Worm (Caenorhabditis elegans): ENCODE results near the gene irld-8.
A peak's percentile ranks its signal among the peaks of the same experiment; 100 is the strongest.

The irld-8 gene

DNA sequence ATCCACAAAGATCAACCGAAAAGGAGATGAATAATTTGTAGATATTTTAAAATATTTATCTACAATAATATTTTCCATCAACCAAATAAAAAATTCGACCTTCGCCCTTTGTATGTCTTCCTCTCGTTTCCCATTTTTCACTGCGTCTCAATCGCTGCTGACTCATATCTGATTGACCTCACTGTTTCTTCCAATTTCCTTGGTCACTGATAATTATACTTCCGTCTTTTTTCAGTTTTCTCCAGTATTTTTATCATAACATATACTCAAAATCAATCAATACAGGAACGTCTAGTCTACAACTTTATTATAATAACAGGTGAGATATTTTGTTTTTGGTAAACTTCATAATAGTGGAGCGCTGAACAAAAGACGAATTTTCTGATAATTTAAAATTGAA lies 23.4 kb downstream of the irld-8 start, which contains the start of gene pmk-3:
Gene pmk-3 (plus strand): TSS at position 236 of the 400 bp plus-strand sequence.
- TF ChIP-seq dao-5 (tag; optimal IDR thresholded peaks at IDR 0.05) (no peak), W03F9.2 (tag; optimal IDR thresholded peaks at IDR 0.05) (peak; percentile 5)

- no peak for TF ChIP-seq dao-5 (tag; optimal IDR thresholded peaks at IDR 0.05)
- no peak for TF ChIP-seq him-1 (tag; optimal IDR thresholded peaks at IDR 0.05)
- no peak for TF ChIP-seq W03F9.2 (tag; optimal IDR thresholded peaks at IDR 0.05)
Observed at ce11 chrIV:8142735-8143550, 27.4 kb downstream of the irld-8 start, which contains the start of gene pmk-2. TSS of gene pmk-2 (plus strand) at chrIV:8143500.

DNA sequence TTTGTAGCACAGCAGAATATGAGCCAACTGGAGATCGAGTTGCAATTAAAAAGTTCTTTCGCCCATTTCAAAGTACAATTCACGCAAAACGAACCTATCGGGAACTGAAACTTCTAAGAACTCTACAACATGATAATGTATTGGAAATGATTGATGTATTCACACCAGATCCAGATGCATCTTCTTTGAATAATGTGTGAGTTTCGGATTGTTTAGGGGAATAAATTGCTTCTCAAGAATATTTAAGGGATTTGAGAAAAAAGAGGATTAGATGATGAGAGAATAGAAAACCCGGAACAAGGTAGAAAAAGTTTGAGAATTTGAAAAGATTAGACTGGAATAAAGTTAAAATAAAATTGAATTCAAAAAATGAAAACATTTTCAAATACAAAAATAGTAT lies 28.8 kb downstream of the irld-8 start:
- no peak for TF ChIP-seq him-1 (tag; optimal IDR thresholded peaks at IDR 0.05)
- TF ChIP-seq W03F9.2 (tag; optimal IDR thresholded peaks at IDR 0.05): no peak
- no peak for TF ChIP-seq dao-5 (tag; optimal IDR thresholded peaks at IDR 0.05)

DNA sequence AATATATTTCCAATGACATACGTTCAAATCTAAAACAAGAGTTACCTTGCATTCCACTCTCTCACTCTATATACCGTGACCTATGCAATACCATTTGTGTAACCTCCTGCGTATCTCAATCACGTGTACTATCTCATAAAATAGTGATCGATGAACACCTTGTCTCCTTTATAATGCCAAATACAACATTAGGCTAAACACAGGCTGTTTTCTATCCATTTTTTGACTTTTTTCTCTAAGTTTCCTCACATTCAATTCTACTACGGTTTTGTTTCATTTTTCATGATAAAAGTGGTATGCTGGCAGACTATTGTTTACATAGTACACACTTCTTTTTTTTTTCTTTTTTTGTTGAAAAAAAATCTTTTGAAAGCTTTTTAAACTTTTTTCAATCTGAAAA lies 30.7 kb downstream of the irld-8 start:
- TF ChIP-seq him-1 (tag; optimal IDR thresholded peaks at IDR 0.05) (no peak), W03F9.2 (tag; optimal IDR thresholded peaks at IDR 0.05) (no peak), dao-5 (tag; optimal IDR thresholded peaks at IDR 0.05) (no peak)

- TF ChIP-seq W03F9.2 (tag; optimal IDR thresholded peaks at IDR 0.05) (no peak), dao-5 (tag; optimal IDR thresholded peaks at IDR 0.05) (no peak), him-1 (tag; optimal IDR thresholded peaks at IDR 0.05) (no peak)
Observed at ce11 chrIV:8148494-8148893, 32.9 kb downstream of the irld-8 start, which contains the start of gene pmk-1. TSS of gene pmk-1 (plus strand) at chrIV:8148794.

DNA sequence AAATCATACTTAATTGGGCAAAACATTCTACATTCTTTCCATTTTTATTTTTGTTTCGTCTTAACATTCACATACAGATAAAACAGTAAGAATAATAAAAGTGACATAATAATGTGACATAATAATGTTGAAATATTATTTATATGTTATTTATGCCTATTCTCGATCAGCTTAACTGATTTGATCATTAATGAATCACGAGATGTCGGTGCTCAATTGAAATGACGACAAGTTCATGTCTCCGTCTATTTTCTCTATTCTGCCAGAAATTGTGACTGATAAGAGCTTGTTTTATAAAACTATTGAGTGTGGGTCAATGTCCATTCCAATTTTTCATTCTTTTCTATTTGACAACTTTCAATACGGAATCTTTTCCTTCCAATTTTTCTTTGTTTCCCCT lies 36.2 kb downstream of the irld-8 start:
- TF ChIP-seq W03F9.2 (tag; optimal IDR thresholded peaks at IDR 0.05) (no peak), dao-5 (tag; optimal IDR thresholded peaks at IDR 0.05) (no peak), him-1 (tag; optimal IDR thresholded peaks at IDR 0.05) (no peak)

DNA sequence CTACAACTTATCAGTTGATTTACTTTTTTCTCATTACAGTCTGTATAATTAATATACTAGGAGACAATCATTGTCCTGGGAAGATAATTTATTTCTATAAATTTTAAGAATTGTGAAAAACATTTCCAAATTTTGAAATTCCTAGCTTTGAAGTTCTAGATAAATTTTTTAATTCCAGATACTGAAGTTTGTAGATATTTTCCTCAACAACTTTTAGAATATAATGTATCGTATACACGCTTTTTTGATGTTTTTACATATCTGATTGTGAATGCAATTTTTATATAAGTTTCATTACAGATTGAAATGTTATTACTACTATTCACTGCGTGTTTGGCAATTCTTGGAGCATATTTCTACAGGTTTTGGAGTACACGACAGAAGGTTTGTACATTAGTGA lies 36.6 kb downstream of the irld-8 start, which contains the start of gene faah-2:
Gene faah-2 (plus strand): TSS at position 301 of the 400 bp plus-strand sequence.
- TF ChIP-seq W03F9.2 (tag; optimal IDR thresholded peaks at IDR 0.05) (no peak), dao-5 (tag; optimal IDR thresholded peaks at IDR 0.05) (no peak), him-1 (tag; optimal IDR thresholded peaks at IDR 0.05) (no peak)

- TF ChIP-seq him-1 (tag; optimal IDR thresholded peaks at IDR 0.05) (no peak), dao-5 (tag; optimal IDR thresholded peaks at IDR 0.05) (no peak), W03F9.2 (tag; optimal IDR thresholded peaks at IDR 0.05) (no peak)
Observed at ce11 chrIV:8152688-8153087, 37.1 kb downstream of the irld-8 start.

DNA sequence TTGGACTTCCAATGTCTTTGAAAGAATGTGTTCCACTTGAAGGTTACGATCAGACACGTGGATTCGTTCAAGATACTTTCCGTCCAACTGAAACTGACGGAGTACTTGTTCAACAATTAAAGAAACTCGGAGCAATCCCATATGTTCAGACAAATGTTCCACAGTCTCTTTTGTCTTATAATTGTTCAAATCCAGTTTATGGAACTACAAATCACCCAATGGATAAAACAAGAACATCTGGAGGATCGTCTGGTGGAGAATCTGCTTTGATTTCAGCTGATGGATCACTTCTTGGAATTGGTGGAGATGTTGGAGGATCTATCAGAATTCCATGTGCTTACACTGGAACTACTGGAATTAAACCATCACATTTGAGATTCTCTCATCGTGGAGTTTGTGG lies 37.6 kb downstream of the irld-8 start:
- TF ChIP-seq him-1 (tag; optimal IDR thresholded peaks at IDR 0.05) (no peak), W03F9.2 (tag; optimal IDR thresholded peaks at IDR 0.05) (no peak), dao-5 (tag; optimal IDR thresholded peaks at IDR 0.05) (no peak)

DNA sequence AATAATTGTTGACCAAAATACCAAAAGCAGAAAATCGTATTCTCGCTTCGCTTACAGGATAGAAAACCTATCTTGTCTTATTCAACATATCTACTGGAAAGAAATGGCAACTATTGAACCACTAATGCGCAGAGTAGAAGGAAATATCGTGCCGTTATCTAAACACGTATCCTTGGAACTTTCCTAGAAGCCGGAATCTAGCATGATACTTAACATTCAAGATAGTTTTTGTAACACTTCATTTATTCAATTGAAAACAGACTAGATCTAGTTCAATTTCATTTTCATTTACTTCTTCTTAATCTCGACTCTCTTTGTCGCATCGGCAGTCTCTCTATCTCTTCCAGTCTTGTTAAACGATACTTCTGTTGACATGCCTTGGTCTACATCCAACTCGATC lies 39.4 kb downstream of the irld-8 start:
- TF ChIP-seq him-1 (tag; optimal IDR thresholded peaks at IDR 0.05) (no peak), dao-5 (tag; optimal IDR thresholded peaks at IDR 0.05) (no peak), W03F9.2 (tag; optimal IDR thresholded peaks at IDR 0.05) (no peak)

- no peak for TF ChIP-seq him-1 (tag; optimal IDR thresholded peaks at IDR 0.05)
Observed at ce11 chrIV:8157161-8157560, 41.6 kb downstream of the irld-8 start, which contains the start of gene B0218.5. TSS of gene B0218.5 (minus strand) at chrIV:8157261.

- no peak for TF ChIP-seq dao-5 (tag; optimal IDR thresholded peaks at IDR 0.05)
Observed at ce11 chrIV:8159087-8159486, 43.5 kb downstream of the irld-8 start, which contains the start of gene faah-1. TSS of gene faah-1 (plus strand) at chrIV:8159387.

- no peak for TF ChIP-seq dao-5 (tag; optimal IDR thresholded peaks at IDR 0.05)
- TF ChIP-seq W03F9.2 (tag; optimal IDR thresholded peaks at IDR 0.05): no peak
- TF ChIP-seq him-1 (tag; optimal IDR thresholded peaks at IDR 0.05): no peak
Observed at ce11 chrIV:8159995-8160394, 44.4 kb downstream of the irld-8 start.

DNA sequence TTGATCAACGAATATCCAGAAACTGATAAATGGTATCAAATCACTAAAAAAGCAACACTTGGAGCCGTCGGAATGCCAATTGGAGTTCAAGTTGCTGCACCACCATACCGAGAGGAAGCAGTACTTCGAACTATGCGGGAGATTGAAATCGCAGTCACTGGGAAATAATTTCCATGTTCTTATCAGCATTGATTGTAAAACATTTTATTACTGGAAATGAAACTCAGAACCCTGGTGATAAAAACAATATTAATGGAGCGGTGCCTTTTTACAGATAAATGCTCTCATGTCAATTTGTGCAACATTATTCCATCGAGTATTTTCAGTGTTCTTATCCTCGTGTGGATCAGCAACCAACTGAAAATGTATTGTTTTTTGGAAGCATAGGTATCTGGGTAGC lies 46.2 kb downstream of the irld-8 start:
- TF ChIP-seq W03F9.2 (tag; optimal IDR thresholded peaks at IDR 0.05) (no peak), dao-5 (tag; optimal IDR thresholded peaks at IDR 0.05) (no peak), him-1 (tag; optimal IDR thresholded peaks at IDR 0.05) (no peak)

- TF ChIP-seq dao-5 (tag; optimal IDR thresholded peaks at IDR 0.05): no peak
- TF ChIP-seq W03F9.2 (tag; optimal IDR thresholded peaks at IDR 0.05): no peak
- no peak for TF ChIP-seq him-1 (tag; optimal IDR thresholded peaks at IDR 0.05)
Observed at ce11 chrIV:8163687-8164086, 48.1 kb downstream of the irld-8 start, which contains the start of gene clec-51. TSS of gene clec-51 (minus strand) at chrIV:8163800.

All from whole organism, L4/young adult.